Worm (Caenorhabditis elegans): Measurements from ENCODE around the gene let-19.

let-19 gene

ce11 chrII:8796391-8796790 lies 25.6 kb downstream of the let-19 start (continued):
- no peak for TF ChIP-seq lin-38 (GFP tag; IDR thresholded peaks at IDR 0.05)
- TF ChIP-seq lin-1 (GFP tag; IDR thresholded peaks at IDR 0.05), result no peak
- TF ChIP-seq ama-1 (optimal IDR thresholded peaks at IDR 0.05), result no peak
- no peak for TF ChIP-seq ZK546.5 (tag; optimal IDR thresholded peaks at IDR 0.05)
- TF ChIP-seq nhr-76 (tag; optimal IDR thresholded peaks at IDR 0.05), result no peak
- TF ChIP-seq ztf-7 (tag; optimal IDR thresholded peaks at IDR 0.05), result no peak
- peak; percentile 98 for TF ChIP-seq tag-97 (GFP tag; IDR thresholded peaks at IDR 0.05)
- TF ChIP-seq R02D3.7 (tag; optimal IDR thresholded peaks at IDR 0.05), result no peak
- 0 out of 2 replicates have a peak, but pooled peaks have one; percentile 30 for TF ChIP-seq tra-1 (GFP tag; IDR thresholded peaks at IDR 0.05)
- TF ChIP-seq dmd-8 (GFP tag; IDR thresholded peaks at IDR 0.05), result 0 out of 2 replicates have a peak, but pooled peaks have one; percentile 55
- TF ChIP-seq nhr-77 (tag; optimal IDR thresholded peaks at IDR 0.05), result no peak
- TF ChIP-seq nhr-11 (tag; optimal IDR thresholded peaks at IDR 0.05), result peak; percentile 63
- peak; percentile 49 for TF ChIP-seq hmg-1.1 (GFP tag; IDR thresholded peaks at IDR 0.05)
- TF ChIP-seq nhr-10 (tag; optimal IDR thresholded peaks at IDR 0.05), result no peak
- TF ChIP-seq mxl-3 (GFP tag; optimal IDR thresholded peaks at IDR 0.05), result no peak

ce11 chrII:8799725-8800124 lies 28.9 kb downstream of the let-19 start:
- TF ChIP-seq tra-1 (GFP tag; IDR thresholded peaks at IDR 0.05) (no peak), cey-2 (tag; optimal IDR thresholded peaks at IDR 0.05; ENCODE audit: borderline replicate concordance, insufficient read depth) (no peak), pha-4 (GFP tag; IDR thresholded peaks at IDR 0.05) (no peak), pha-4 (tag; optimal IDR thresholded peaks at IDR 0.05) (no peak), dmd-8 (GFP tag; IDR thresholded peaks at IDR 0.05) (no peak), daf-12 (tag; optimal IDR thresholded peaks at IDR 0.05) (no peak), nhr-102 (tag; optimal IDR thresholded peaks at IDR 0.05) (no peak), dmd-6 (GFP tag; IDR thresholded peaks at IDR 0.05) (peak; percentile 42)

- TF ChIP-seq F49E8.2 (tag; optimal IDR thresholded peaks at IDR 0.05; ENCODE audit: borderline replicate concordance) (no peak), daf-16 (GFP tag; optimal IDR thresholded peaks at IDR 0.05) (no peak), daf-16 (tag; optimal IDR thresholded peaks at IDR 0.05) (no peak), unc-130 (GFP tag; optimal IDR thresholded peaks at IDR 0.05) (no peak), set-16 (GFP tag; IDR thresholded peaks at IDR 0.05) (no peak)
Measured at ce11 chrII:8800830-8801229, 30.1 kb downstream of the let-19 start, which contains the start of gene appg-2. Gene appg-2 (plus strand): TSS chrII:8801130.

ce11 chrII:8806921-8807320 lies 36.1 kb downstream of the let-19 start, which contains the start of gene pho-13:
Gene pho-13 (minus strand): TSS chrII:8807021.
- TF ChIP-seq lin-29 (GFP tag; IDR thresholded peaks at IDR 0.05) (no peak), pqm-1 (tag; optimal IDR thresholded peaks at IDR 0.05) (peak; percentile 18)

ce11 chrII:8808482-8808881 lies 37.7 kb downstream of the let-19 start, which contains the start of gene F07H5.10:
Gene F07H5.10 (minus strand): TSS chrII:8808582.
- no peak for TF ChIP-seq nhr-111 (GFP tag; optimal IDR thresholded peaks at IDR 0.05)
- no peak for TF ChIP-seq lim-7 (GFP tag; IDR thresholded peaks at IDR 0.05)
- peak; percentile 23 for TF ChIP-seq aha-1 (tag)
- no peak for TF ChIP-seq daf-19 (GFP tag; conservative IDR thresholded peaks at IDR 0.05)
- no peak for TF ChIP-seq ceh-32 (tag; optimal IDR thresholded peaks at IDR 0.05; ENCODE audit: poor library complexity)
- TF ChIP-seq unc-130 (GFP tag; optimal IDR thresholded peaks at IDR 0.05), result no peak

All from whole organism, L4 larva.